Fruit fly (Drosophila melanogaster) whole organism, wandering third instar larva: ENCODE data around the gene Or85d.

Source experiments
- Abd-B ChIP-seq: fragments of >200 bp; optimal IDR thresholded peaks from 2 replicates; lab custom pipeline; 2017; ENCODE audit warnings: missing biosample characterization, missing genetic modification characterization
- CG32264 ChIP-seq: fragments of 200-800 bp; sonication (Bioruptor generic); optimal IDR thresholded peaks from 2 replicates; lab custom pipeline; 2016; ENCODE audit warnings: missing biosample characterization, missing genetic modification characterization
- CG9705 ChIP-seq: fragments of 200-800 bp; sonication (Bioruptor generic); optimal IDR thresholded peaks from 2 replicates; lab custom pipeline; 2018; ENCODE audit warnings: missing biosample characterization, mild to moderate bottlenecking, missing genetic modification characterization
- CrebA ChIP-seq: fragments of 200-800 bp; sonication (Bioruptor generic); optimal IDR thresholded peaks from 2 replicates; lab custom pipeline; 2016; ENCODE audit warnings: missing biosample characterization, mild to moderate bottlenecking, missing genetic modification characterization, borderline replicate concordance
- Dfd ChIP-seq: fragments of >200 bp; optimal IDR thresholded peaks from 2 replicates; lab custom pipeline; 2017; ENCODE audit warnings: missing biosample characterization, missing genetic modification characterization
- Dif ChIP-seq: fragments of 200-275, 200-300 bp; sonication (Bioruptor generic); optimal IDR thresholded peaks from 2 replicates; lab custom pipeline; 2018; ENCODE audit warnings: missing biosample characterization, missing genetic modification characterization; ENCODE audit not compliant: partially characterized antibody
- GATAd ChIP-seq: sonication (Bioruptor generic); optimal IDR thresholded peaks from 2 replicates; lab custom pipeline; 2016; ENCODE audit warnings: missing biosample characterization, missing genetic modification characterization
- HLH106 ChIP-seq: fragments of 200-800 bp; optimal IDR thresholded peaks from 3 replicates; lab custom pipeline; 2019; ENCODE audit warnings: missing biosample characterization, mild to moderate bottlenecking, missing genetic modification characterization, moderate library complexity
- Hnf4 ChIP-seq: fragments of 200-800 bp; sonication (Bioruptor generic); optimal IDR thresholded peaks from 2 replicates; lab custom pipeline; 2016; ENCODE audit warnings: missing biosample characterization, mild to moderate bottlenecking, missing genetic modification characterization
- Hr78 ChIP-seq: fragments of >200 bp; optimal IDR thresholded peaks from 2 replicates; lab custom pipeline; 2017; ENCODE audit warnings: missing biosample characterization, missing genetic modification characterization
- Hr83 ChIP-seq: fragments of 200-300 bp; sonication (Bioruptor generic); optimal IDR thresholded peaks from 2 replicates; lab custom pipeline; 2016; ENCODE audit warnings: missing biosample characterization, mild to moderate bottlenecking, missing genetic modification characterization, moderate library complexity; ENCODE audit not compliant: poor library complexity, severe bottlenecking
- Jra ChIP-seq: sonication (Bioruptor generic); optimal IDR thresholded peaks from 2 replicates; lab custom pipeline; 2016; ENCODE audit warnings: missing biosample characterization, missing genetic modification characterization
- Mio ChIP-seq: sonication (Bioruptor generic); optimal IDR thresholded peaks from 2 replicates; lab custom pipeline; 2016; ENCODE audit warnings: missing biosample characterization, missing genetic modification characterization
- Myc ChIP-seq: fragments of >200 bp; optimal IDR thresholded peaks from 2 replicates; lab custom pipeline; 2017
- OdsH ChIP-seq: fragments of 200-800 bp; sonication (Bioruptor generic); optimal IDR thresholded peaks from 2 replicates; lab custom pipeline; 2016; ENCODE audit warnings: missing biosample characterization, mild to moderate bottlenecking, missing genetic modification characterization
- Rel ChIP-seq, 2 experiments: fragments of 200-800 bp; sonication (Bioruptor generic) in 1 of 2; optimal IDR thresholded peaks; 2 replicates in 1 of 2; 3 replicates in 1 of 2; lab custom pipeline; 2016 to 2019; ENCODE audit warnings: mild to moderate bottlenecking in 2 of 2, missing biosample characterization in 2 of 2, missing genetic modification characterization in 2 of 2, moderate library complexity in 1 of 2
- Sp1 ChIP-seq: fragments of 200-800 bp; sonication (Bioruptor generic); optimal IDR thresholded peaks from 3 replicates; lab custom pipeline; 2019; ENCODE audit warnings: missing biosample characterization, mild to moderate bottlenecking, missing genetic modification characterization, moderate library complexity
- Vsx2 ChIP-seq: fragments of 200-300, 225-300 bp; sonication (Bioruptor generic); optimal IDR thresholded peaks from 2 replicates; lab custom pipeline; 2018; ENCODE audit warnings: missing biosample characterization, missing genetic modification characterization; ENCODE audit not compliant: partially characterized antibody
- br ChIP-seq: fragments of 200-800 bp; sonication (Bioruptor generic); optimal IDR thresholded peaks from 2 replicates; lab custom pipeline; 2016; ENCODE audit warnings: missing biosample characterization, missing genetic modification characterization
- brk ChIP-seq: fragments of 200-800 bp; sonication (Bioruptor generic); optimal IDR thresholded peaks from 2 replicates; lab custom pipeline; 2016; ENCODE audit warnings: missing biosample characterization, mild to moderate bottlenecking, missing genetic modification characterization
- dl ChIP-seq, 2 experiments: fragments of 175-275, 200-275 bp in 1 of 2; fragments of 200-275 bp in 1 of 2; sonication (Bioruptor generic); optimal IDR thresholded peaks; lab custom pipeline; 2018; ENCODE audit warnings: mild to moderate bottlenecking in 2 of 2, missing biosample characterization in 2 of 2, missing genetic modification characterization in 2 of 2, moderate library complexity in 2 of 2; ENCODE audit not compliant: partially characterized antibody in 2 of 2, insufficient read depth in 1 of 2
- dmrt93B ChIP-seq: fragments of 200-800 bp; sonication (Bioruptor generic); optimal IDR thresholded peaks from 2 replicates; lab custom pipeline; 2018; ENCODE audit warnings: missing biosample characterization, mild to moderate bottlenecking, missing genetic modification characterization
- dsf ChIP-seq: sonication (Bioruptor generic); optimal IDR thresholded peaks from 2 replicates; lab custom pipeline; 2016; ENCODE audit warnings: missing biosample characterization, missing genetic modification characterization, borderline replicate concordance
- ey ChIP-seq: fragments of 200-800 bp; sonication (Bioruptor generic); optimal IDR thresholded peaks from 2 replicates; lab custom pipeline; 2016; ENCODE audit warnings: missing biosample characterization, missing genetic modification characterization
- foxo ChIP-seq, 2 experiments: fragments of 200-800 bp; sonication (Bioruptor generic); optimal IDR thresholded peaks; 2 replicates in 1 of 2; 3 replicates in 1 of 2; lab custom pipeline; 2016 to 2017; ENCODE audit warnings: missing biosample characterization in 2 of 2, missing genetic modification characterization in 2 of 2
- fru ChIP-seq: fragments of 200-800 bp; sonication (Bioruptor generic); optimal IDR thresholded peaks from 3 replicates; lab custom pipeline; 2016; ENCODE audit warnings: missing biosample characterization, mild to moderate bottlenecking, missing genetic modification characterization
- h ChIP-seq: fragments of 200-800 bp; sonication (Bioruptor generic); optimal IDR thresholded peaks from 3 replicates; lab custom pipeline; 2016; ENCODE audit warnings: missing biosample characterization, mild to moderate bottlenecking, missing genetic modification characterization
- jim ChIP-seq: fragments of 175-275, 200-325 bp; sonication (Bioruptor generic); optimal IDR thresholded peaks from 2 replicates; lab custom pipeline; 2016; ENCODE audit warnings: missing biosample characterization, mild to moderate bottlenecking, missing genetic modification characterization
- lola ChIP-seq: fragments of >200 bp; optimal IDR thresholded peaks from 2 replicates; lab custom pipeline; 2017; ENCODE audit warnings: missing biosample characterization, missing genetic modification characterization
- pan ChIP-seq: fragments of >200 bp; optimal IDR thresholded peaks from 2 replicates; lab custom pipeline; 2017
- psq ChIP-seq: fragments of 200-800 bp; sonication (Bioruptor generic); optimal IDR thresholded peaks from 3 replicates; lab custom pipeline; 2017; ENCODE audit warnings: missing biosample characterization, mild to moderate bottlenecking, missing genetic modification characterization, moderate library complexity
- rgr ChIP-seq: fragments of 200-800 bp; sonication (Bioruptor generic); optimal IDR thresholded peaks from 3 replicates; lab custom pipeline; 2016; ENCODE audit warnings: missing biosample characterization, mild to moderate bottlenecking, missing genetic modification characterization
- sage ChIP-seq: fragments of 200-800 bp; sonication (Bioruptor generic); optimal IDR thresholded peaks from 2 replicates; lab custom pipeline; 2016; ENCODE audit warnings: missing biosample characterization, mild to moderate bottlenecking, missing genetic modification characterization
- sv ChIP-seq: fragments of 200-800 bp; sonication (Bioruptor generic); optimal IDR thresholded peaks from 3 replicates; lab custom pipeline; 2016; ENCODE audit warnings: missing biosample characterization, missing genetic modification characterization
- tai ChIP-seq: sonication (Bioruptor generic); optimal IDR thresholded peaks from 2 replicates; lab custom pipeline; 2016; ENCODE audit warnings: missing biosample characterization, missing genetic modification characterization
- woc ChIP-seq: sonication (Bioruptor generic); optimal IDR thresholded peaks from 2 replicates; lab custom pipeline; 2016; ENCODE audit warnings: missing biosample characterization, mild to moderate bottlenecking, missing genetic modification characterization

Or85d gene

DNA sequence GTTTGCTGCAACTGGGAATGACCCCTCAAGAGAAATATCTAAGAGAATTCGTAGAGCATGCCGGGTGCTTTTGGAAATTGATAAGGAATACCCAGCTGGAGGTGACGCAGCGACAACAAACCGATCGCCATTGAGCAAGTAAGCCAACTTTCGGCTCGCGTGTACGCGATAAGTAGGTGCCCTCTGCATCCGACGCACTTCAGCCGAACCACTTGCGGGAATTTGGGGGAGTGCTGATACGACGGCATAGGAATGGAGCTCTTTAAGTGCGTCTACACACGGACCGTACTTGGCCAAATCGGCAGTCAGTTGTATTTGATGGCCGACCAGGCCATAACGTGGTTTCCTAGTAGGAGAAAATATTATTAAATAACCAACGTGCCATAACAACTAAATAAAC lies 28.7 kb upstream of the Or85d start, which contains the start of gene CG31259:
CG31259 (plus strand) TSS at position 277 of the 400 bp plus-strand sequence.
- peak; percentile 75 for TF ChIP-seq h (GFP tag; lab: Kevin White, UChicago)
- no peak for TF ChIP-seq Myc (lab: Kevin White, UChicago)
- TF ChIP-seq Rel (GFP tag; optimal IDR thresholded peaks at IDR 0.05; lab: Kevin White, UChicago): no peak
- TF ChIP-seq Rel (tag; optimal IDR thresholded peaks at IDR 0.05; lab: Kevin White, UChicago): peak; percentile 9

DNA sequence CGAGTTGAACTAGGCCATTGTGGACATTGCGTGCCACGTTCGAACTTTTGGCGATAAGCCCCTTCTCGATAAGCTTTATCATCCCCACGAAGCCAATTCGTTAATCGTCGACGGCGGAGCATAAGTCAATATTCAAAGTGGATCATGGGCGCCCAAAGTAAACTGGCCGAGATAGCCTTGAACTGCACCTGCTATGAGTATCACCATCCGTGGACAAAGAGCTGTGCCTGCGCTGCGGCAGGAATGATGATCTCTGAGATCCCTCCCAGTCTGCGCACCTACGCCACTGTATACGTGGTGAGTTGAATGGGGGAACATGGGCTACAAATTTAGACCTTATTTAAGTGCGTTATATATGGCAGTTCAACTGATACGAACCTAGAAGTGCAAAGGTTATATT lies 28.1 kb upstream of the Or85d start:
- TF ChIP-seq GATAd (GFP tag; lab: Kevin White, UChicago): no peak
- TF ChIP-seq sv (GFP tag; lab: Kevin White, UChicago): no peak
- TF ChIP-seq ey (GFP tag; lab: Kevin White, UChicago): peak; percentile 55
- TF ChIP-seq CG9705: no peak
- TF ChIP-seq jim (GFP tag; lab: Kevin White, UChicago): no peak
- TF ChIP-seq CG32264 (GFP tag; lab: Kevin White, UChicago): no peak
- TF ChIP-seq tai (GFP tag; lab: Kevin White, UChicago): no peak
- TF ChIP-seq Hr83 (GFP tag; lab: Kevin White, UChicago): peak; percentile 39
- TF ChIP-seq pan (lab: Kevin White, UChicago): no peak
- no peak for TF ChIP-seq CrebA (GFP tag; lab: Kevin White, UChicago)
- TF ChIP-seq rgr: peak; percentile 55
- no peak for TF ChIP-seq Sp1 (GFP tag; lab: Kevin White, UChicago)
- no peak for TF ChIP-seq Jra (GFP tag; lab: Kevin White, UChicago)
- TF ChIP-seq Mio (GFP tag; lab: Kevin White, UChicago): no peak
- TF ChIP-seq Hr78: no peak
- peak; percentile 42 for TF ChIP-seq OdsH (GFP tag; lab: Kevin White, UChicago)
- no peak for TF ChIP-seq lola (GFP tag; lab: Kevin White, UChicago)
- TF ChIP-seq dl (GFP tag; optimal IDR thresholded peaks at IDR 0.05; lab: Kevin White, UChicago; ENCODE audit: insufficient read depth in 1 of 2, partially characterized antibody in 2 of 2): no peak
- TF ChIP-seq Myc (lab: Kevin White, UChicago): no peak
- no peak for TF ChIP-seq dmrt93B (GFP tag; lab: Kevin White, UChicago)
- no peak for TF ChIP-seq dsf (GFP tag; lab: Kevin White, UChicago)
- TF ChIP-seq Rel (GFP tag; optimal IDR thresholded peaks at IDR 0.05; lab: Kevin White, UChicago): no peak
- no peak for TF ChIP-seq Rel (tag; optimal IDR thresholded peaks at IDR 0.05; lab: Kevin White, UChicago)
- no peak for TF ChIP-seq brk
- TF ChIP-seq h (GFP tag; lab: Kevin White, UChicago): peak; percentile 48
- TF ChIP-seq br: peak; percentile 39
- TF ChIP-seq Hnf4 (GFP tag; lab: Kevin White, UChicago): peak; percentile 38
- no peak for TF ChIP-seq sage
- no peak for TF ChIP-seq Abd-B (GFP tag; lab: Kevin White, UChicago)
- TF ChIP-seq foxo (GFP tag; optimal IDR thresholded peaks at IDR 0.05; lab: Kevin White, UChicago): peak in 1 of 2 experiments; percentile 41
- no peak for TF ChIP-seq Vsx2
- no peak for TF ChIP-seq Dfd (GFP tag; lab: Kevin White, UChicago)
- peak; percentile 7 for TF ChIP-seq fru (GFP tag; lab: Kevin White, UChicago)
- no peak for TF ChIP-seq HLH106 (tag; lab: Kevin White, UChicago)

DNA sequence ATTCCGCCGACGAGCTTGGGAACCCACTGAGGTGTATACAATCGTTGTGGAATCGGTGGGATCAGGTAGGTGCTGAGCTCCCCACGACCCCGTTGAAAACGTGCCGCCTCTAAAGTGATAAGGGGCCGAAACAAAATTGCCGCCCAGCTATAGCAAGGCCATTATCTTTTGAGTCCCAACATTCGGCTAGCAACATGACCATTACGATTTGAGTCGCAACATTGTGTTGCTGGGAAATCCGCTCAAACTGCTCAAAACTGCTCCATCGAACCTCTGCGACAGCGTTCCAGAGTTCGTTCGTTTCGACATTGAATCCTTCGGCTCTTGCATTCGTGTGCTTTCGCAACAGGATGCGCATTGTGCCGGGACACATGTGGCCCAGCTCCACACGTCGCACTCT lies 23.5 kb upstream of the Or85d start, which contains the start of gene CG11741:
CG11741 (minus strand) TSS at position 16 of the 400 bp plus-strand sequence.
- no peak for TF ChIP-seq sage
- no peak for TF ChIP-seq woc (GFP tag; lab: Kevin White, UChicago)
- TF ChIP-seq psq (GFP tag; lab: Kevin White, UChicago): no peak
- TF ChIP-seq Dif (GFP tag; lab: Kevin White, UChicago): no peak
- TF ChIP-seq OdsH (GFP tag; lab: Kevin White, UChicago): no peak
- no peak for TF ChIP-seq Hr83 (GFP tag; lab: Kevin White, UChicago)
- no peak for TF ChIP-seq Vsx2
- no peak for TF ChIP-seq pan (lab: Kevin White, UChicago)
- no peak for TF ChIP-seq Rel (GFP tag; optimal IDR thresholded peaks at IDR 0.05; lab: Kevin White, UChicago)
- TF ChIP-seq Rel (tag; optimal IDR thresholded peaks at IDR 0.05; lab: Kevin White, UChicago): no peak
- TF ChIP-seq HLH106 (tag; lab: Kevin White, UChicago): no peak
- no peak for TF ChIP-seq CrebA (GFP tag; lab: Kevin White, UChicago)
- TF ChIP-seq GATAd (GFP tag; lab: Kevin White, UChicago): no peak
- TF ChIP-seq Jra (GFP tag; lab: Kevin White, UChicago): no peak
- TF ChIP-seq tai (GFP tag; lab: Kevin White, UChicago): no peak
- TF ChIP-seq CG32264 (GFP tag; lab: Kevin White, UChicago): no peak
- no peak for TF ChIP-seq CG9705
